Worm (Caenorhabditis elegans) whole organism, young adult: Measurements from ENCODE around the gene F02E11.7.

Experiments
- hmg-20 ChIP-seq: fragments of 200-800 bp; sonication (Bioruptor generic); IDR thresholded peaks from 2 replicates; pipeline ENCODE4 v1.3.6; 2022; ENCODE audit warnings: missing genetic modification reagents, missing genetic modification characterization, missing compliant biosample characterization
- nhr-179 ChIP-seq: sonication (generic microtip); optimal IDR thresholded peaks from 2 replicates; lab custom pipeline; 2016; ENCODE audit warnings: mild to moderate bottlenecking, missing genetic modification characterization, missing compliant biosample characterization
- pha-4 ChIP-seq: fragments of 150-350 bp; sonication (generic microtip); optimal IDR thresholded peaks from 2 replicates; lab custom pipeline; 2014; ENCODE audit warnings: missing biosample characterization, missing genetic modification reagents, missing genetic modification characterization
- repo-1 ChIP-seq: sonication (generic microtip); optimal IDR thresholded peaks from 2 replicates; lab custom pipeline; 2017; ENCODE audit warnings: mild to moderate bottlenecking, missing genetic modification characterization, missing compliant biosample characterization

ce11 chrII:3267815-3268214 lies 350 bp downstream of the F02E11.7 start:
- TF ChIP-seq repo-1 (tag; lab: Kevin White, UChicago) = no peak
- TF ChIP-seq hmg-20 (GFP tag; lab: Robert Waterston, UW) = no peak
- TF ChIP-seq nhr-179 (tag; lab: Kevin White, UChicago) = no peak
- no peak for TF ChIP-seq pha-4 (tag; lab: Kevin White, UChicago)
